Fruit fly (Drosophila melanogaster): ENCODE measurements around the gene CG10516.

The CG10516 gene

dm6 chr3L:15921043-15921621, 46.9 kb upstream of the CG10516 start (continued):
- TF ChIP-seq CG14014 (GFP tag; IDR thresholded peaks at IDR 0.05) = no peak
- TF ChIP-seq CG13287 (GFP tag; IDR thresholded peaks at IDR 0.05; ENCODE audit: partially characterized antibody) = no peak
- no peak for TF ChIP-seq dimm (GFP tag; IDR thresholded peaks at IDR 0.05)

dm6 chr3L:15923352-15923751, 44.7 kb upstream of the CG10516 start:
- TF ChIP-seq vfl (GFP tag; optimal IDR thresholded peaks at IDR 0.05) = no peak
- TF ChIP-seq CG18599 (GFP tag; optimal IDR thresholded peaks at IDR 0.05) = peak; percentile 76
- TF ChIP-seq CrebB (tag; optimal IDR thresholded peaks at IDR 0.05) = no peak
- peak; percentile 18 for TF ChIP-seq CG1602 (GFP tag; optimal IDR thresholded peaks at IDR 0.05)
- TF ChIP-seq h (optimal IDR thresholded peaks at IDR 0.05) = no peak
- no peak for TF ChIP-seq chn (GFP tag; optimal IDR thresholded peaks at IDR 0.05)
- TF ChIP-seq CG4424 (GFP tag; optimal IDR thresholded peaks at IDR 0.05) = no peak
- no peak for TF ChIP-seq Neu2 (GFP tag; optimal IDR thresholded peaks at IDR 0.05; ENCODE audit: borderline replicate concordance)
- no peak for TF ChIP-seq stwl (tag; optimal IDR thresholded peaks at IDR 0.05)
- TF ChIP-seq prd (optimal IDR thresholded peaks at IDR 0.05) = no peak
- TF ChIP-seq prd (GFP tag; IDR thresholded peaks at IDR 0.05) = peak; percentile 43; the same call in 1 of the 3 replicates
- TF ChIP-seq CG17186 (GFP tag; optimal IDR thresholded peaks at IDR 0.05) = no peak
- TF ChIP-seq CG7839 (tag; optimal IDR thresholded peaks at IDR 0.05) = peak; percentile 63
- no peak for TF ChIP-seq CG2875 (GFP tag; optimal IDR thresholded peaks at IDR 0.05)
- 0 out of 2 replicates have a peak, but pooled peaks have one; percentile 44 for TF ChIP-seq Atf6 (GFP tag; IDR thresholded peaks at IDR 0.05)
- TF ChIP-seq CG14014 (GFP tag; IDR thresholded peaks at IDR 0.05) = 0 out of 2 replicates have a peak, but pooled peaks have one; percentile 57
- peak; percentile 1 for TF ChIP-seq Abd-B (GFP tag; optimal IDR thresholded peaks at IDR 0.05)
- peak; percentile 36 for TF ChIP-seq CG17829 (tag; optimal IDR thresholded peaks at IDR 0.05)
- TF ChIP-seq Fer1 (GFP tag; optimal IDR thresholded peaks at IDR 0.05) = peak; percentile 66
- TF ChIP-seq NC2β (GFP tag; optimal IDR thresholded peaks at IDR 0.05) = no peak
- TF ChIP-seq gem (tag; optimal IDR thresholded peaks at IDR 0.05) = peak; percentile 68
- TF ChIP-seq MTF-1 (GFP tag; optimal IDR thresholded peaks at IDR 0.05; ENCODE audit: borderline replicate concordance) = no peak
- TF ChIP-seq NfI (GFP tag; optimal IDR thresholded peaks at IDR 0.05) = peak; percentile 35
- no peak for TF ChIP-seq B-H1 (GFP tag; IDR thresholded peaks at IDR 0.05)
- peak; percentile 53 for TF ChIP-seq CG13424 (tag; optimal IDR thresholded peaks at IDR 0.05)
- no peak for TF ChIP-seq BEAF-32 (GFP tag; optimal IDR thresholded peaks at IDR 0.05)
- peak; percentile 38 for TF ChIP-seq Rfx (GFP tag; IDR thresholded peaks at IDR 0.05)
- peak; percentile 31; the same call in 1 of the 2 replicates for TF ChIP-seq CG3847 (GFP tag; IDR thresholded peaks at IDR 0.05)
- 0 out of 2 replicates have a peak, but pooled peaks have one; percentile 53 for TF ChIP-seq HLH3B (GFP tag; IDR thresholded peaks at IDR 0.05)
- peak; percentile 54 for TF ChIP-seq CG12391 (tag; optimal IDR thresholded peaks at IDR 0.05)
- TF ChIP-seq wdn (GFP tag; IDR thresholded peaks at IDR 0.05) = no peak
- peak; percentile 16 for TF ChIP-seq CG15514 (GFP tag; optimal IDR thresholded peaks at IDR 0.05)
- no peak for TF ChIP-seq CG16813 (GFP tag; IDR thresholded peaks at IDR 0.05; ENCODE audit: partially characterized antibody)
- no peak for TF ChIP-seq CG4730 (GFP tag; IDR thresholded peaks at IDR 0.05)
- peak; percentile 28 for TF ChIP-seq az2 (GFP tag; optimal IDR thresholded peaks at IDR 0.05)
- TF ChIP-seq cg (GFP tag; optimal IDR thresholded peaks at IDR 0.05) = no peak
- TF ChIP-seq Taf1 (GFP tag; IDR thresholded peaks at IDR 0.05) = no peak
- no peak for TF ChIP-seq Optix (GFP tag; IDR thresholded peaks at IDR 0.05)
- no peak for TF ChIP-seq caup (GFP tag; optimal IDR thresholded peaks at IDR 0.05; ENCODE audit: severe bottlenecking)
- TF ChIP-seq CG13894 (tag; optimal IDR thresholded peaks at IDR 0.05) = peak; percentile 35
- TF ChIP-seq CG2678 (tag; optimal IDR thresholded peaks at IDR 0.05) = peak; percentile 72
- peak in 1 of 2 experiments; percentile 7 for TF ChIP-seq eve (GFP tag; optimal IDR thresholded peaks at IDR 0.05)
- no peak for TF ChIP-seq CkIIα-i1 (GFP tag; IDR thresholded peaks at IDR 0.05)
- 0 out of 3 replicates have a peak, but pooled peaks have one; percentile 32 for TF ChIP-seq zfh1 (GFP tag; IDR thresholded peaks at IDR 0.05)
- TF ChIP-seq ATbp (GFP tag; optimal IDR thresholded peaks at IDR 0.05) = peak; percentile 14
- TF ChIP-seq CG10543 (GFP tag; optimal IDR thresholded peaks at IDR 0.05) = no peak

Data from whole organism, embryonic.